Fruit fly (Drosophila melanogaster) whole organism, adult: ENCODE data around the gene Tgi.

Source experiments
- CG11617 ChIP-seq: fragments of 200-800 bp; sonication (Bioruptor generic); optimal IDR thresholded peaks from 2 replicates; lab custom pipeline; 2017; ENCODE audit warnings: mild to moderate bottlenecking, missing biosample characterization, missing genetic modification reagents, missing genetic modification characterization
- CG12768 ChIP-seq: fragments of 200-800 bp; sonication (Bioruptor generic); optimal IDR thresholded peaks from 2 replicates; lab custom pipeline; 2017; ENCODE audit warnings: missing biosample characterization, missing genetic modification characterization, mild to moderate bottlenecking, moderate library complexity, missing genetic modification reagents
- CG14711 ChIP-seq: fragments of 200-800 bp; sonication (Bioruptor generic); optimal IDR thresholded peaks from 2 replicates; lab custom pipeline; 2018; ENCODE audit warnings: missing biosample characterization, mild to moderate bottlenecking, missing genetic modification characterization, moderate library complexity
- CG1620 ChIP-seq: fragments of 200-800 bp; sonication (Bioruptor generic); optimal IDR thresholded peaks from 2 replicates; lab custom pipeline; 2016; ENCODE audit warnings: missing biosample characterization, missing genetic modification characterization
- CG33017 ChIP-seq: fragments of 200-800 bp; sonication (Bioruptor generic); optimal IDR thresholded peaks from 2 replicates; lab custom pipeline; 2018; ENCODE audit warnings: missing biosample characterization, mild to moderate bottlenecking, missing genetic modification characterization, moderate library complexity
- CG5204 ChIP-seq: fragments of 200-800 bp; sonication (Bioruptor generic); optimal IDR thresholded peaks from 2 replicates; lab custom pipeline; 2016; ENCODE audit warnings: missing biosample characterization, missing genetic modification characterization
- CG7045 ChIP-seq: fragments of 200-800 bp; sonication (Bioruptor generic); optimal IDR thresholded peaks from 2 replicates; lab custom pipeline; 2017; ENCODE audit warnings: missing biosample characterization, mild to moderate bottlenecking, missing genetic modification characterization
- CG7101 ChIP-seq: fragments of 200-800 bp; sonication (Bioruptor generic); optimal IDR thresholded peaks from 2 replicates; lab custom pipeline; 2018; ENCODE audit warnings: missing biosample characterization, mild to moderate bottlenecking, missing genetic modification characterization, moderate library complexity
- Clk ChIP-seq: fragments of 200-800 bp; sonication (Bioruptor generic); optimal IDR thresholded peaks from 2 replicates; lab custom pipeline; 2017; ENCODE audit warnings: missing biosample characterization, missing genetic modification characterization
- Crg-1 ChIP-seq: fragments of 200-800 bp; sonication (Bioruptor generic); optimal IDR thresholded peaks from 2 replicates; lab custom pipeline; 2016; ENCODE audit warnings: missing biosample characterization, missing genetic modification characterization
- Hr96 ChIP-seq: fragments of 200-800 bp; sonication (Bioruptor generic); optimal IDR thresholded peaks from 2 replicates; lab custom pipeline; 2016; ENCODE audit warnings: missing biosample characterization, missing genetic modification characterization
- Mnt ChIP-seq: fragments of 200-800 bp; sonication (Bioruptor generic); optimal IDR thresholded peaks from 2 replicates; lab custom pipeline; 2016; ENCODE audit warnings: missing biosample characterization, mild to moderate bottlenecking, missing genetic modification characterization
- bab1 ChIP-seq: fragments of 200-800 bp; sonication (Bioruptor generic); optimal IDR thresholded peaks from 3 replicates; lab custom pipeline; 2019; ENCODE audit warnings: missing biosample characterization, mild to moderate bottlenecking, missing genetic modification characterization, moderate library complexity
- cic ChIP-seq: fragments of 200-800 bp; sonication (Bioruptor generic); optimal IDR thresholded peaks from 2 replicates; lab custom pipeline; 2017; ENCODE audit warnings: missing biosample characterization, mild to moderate bottlenecking, missing genetic modification characterization, moderate library complexity
- cnc ChIP-seq, 2 experiments: fragments of >200 bp; optimal IDR thresholded peaks; 2 replicates each; lab custom pipeline; 2017
- kay ChIP-seq: fragments of 200-800 bp; sonication (Bioruptor generic); peaks from one replicate; lab custom pipeline; 2016; ENCODE audit warnings: missing biosample characterization, missing genetic modification characterization, borderline replicate concordance
- ovo ChIP-seq: fragments of 200-800 bp; sonication (Bioruptor generic); optimal IDR thresholded peaks from 2 replicates; lab custom pipeline; 2016; ENCODE audit warnings: missing biosample characterization, missing genetic modification characterization
- pad ChIP-seq: fragments of 200-800 bp; sonication (Bioruptor generic); optimal IDR thresholded peaks from 3 replicates; lab custom pipeline; 2017; ENCODE audit warnings: missing biosample characterization, missing genetic modification characterization, mild to moderate bottlenecking, moderate library complexity, missing genetic modification reagents
- tj ChIP-seq: fragments of 200-800 bp; sonication (Bioruptor generic); optimal IDR thresholded peaks from 3 replicates; lab custom pipeline; 2017; ENCODE audit warnings: missing biosample characterization, mild to moderate bottlenecking, missing genetic modification characterization, moderate library complexity
- toe ChIP-seq: fragments of 200-800 bp; sonication (Bioruptor generic); optimal IDR thresholded peaks from 2 replicates; lab custom pipeline; 2016; ENCODE audit warnings: missing biosample characterization, missing genetic modification characterization

Gene Tgi

DNA sequence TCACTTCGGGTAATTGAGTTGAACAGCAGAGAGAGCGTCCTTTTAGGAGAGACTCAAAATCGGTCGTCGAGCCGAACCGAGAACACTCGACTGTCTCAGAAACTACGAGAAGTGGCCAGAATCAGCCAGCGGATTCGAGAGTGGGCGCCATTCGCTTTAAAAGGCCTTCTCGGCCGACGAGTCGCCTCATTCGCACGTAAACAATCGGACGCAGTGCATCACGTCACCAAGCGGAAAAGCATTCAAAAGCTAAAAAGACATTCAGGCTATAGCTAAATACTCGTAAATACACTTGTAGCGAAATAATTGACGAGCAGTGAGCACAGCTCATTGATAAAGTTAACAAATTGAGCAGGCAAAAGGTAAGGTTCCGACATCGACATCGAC is 6.4 kb upstream of the Tgi start:
- TF ChIP-seq ovo (GFP tag; lab: Kevin White, UChicago) (no peak), kay (GFP tag; lab: Kevin White, UChicago) (no peak), toe (GFP tag; lab: Kevin White, UChicago) (no peak), CG7101 (tag; lab: Kevin White, UChicago) (peak; percentile 21), bab1 (GFP tag; lab: Kevin White, UChicago) (peak; percentile 19), Mnt (GFP tag; lab: Kevin White, UChicago) (peak; percentile 37), cic (peak; percentile 94), CG7045 (no peak), CG33017 (tag; lab: Kevin White, UChicago) (no peak), CG5204 (no peak), CG11617 (peak; percentile 7), Hr96 (GFP tag; lab: Kevin White, UChicago) (peak; percentile 21)

DNA sequence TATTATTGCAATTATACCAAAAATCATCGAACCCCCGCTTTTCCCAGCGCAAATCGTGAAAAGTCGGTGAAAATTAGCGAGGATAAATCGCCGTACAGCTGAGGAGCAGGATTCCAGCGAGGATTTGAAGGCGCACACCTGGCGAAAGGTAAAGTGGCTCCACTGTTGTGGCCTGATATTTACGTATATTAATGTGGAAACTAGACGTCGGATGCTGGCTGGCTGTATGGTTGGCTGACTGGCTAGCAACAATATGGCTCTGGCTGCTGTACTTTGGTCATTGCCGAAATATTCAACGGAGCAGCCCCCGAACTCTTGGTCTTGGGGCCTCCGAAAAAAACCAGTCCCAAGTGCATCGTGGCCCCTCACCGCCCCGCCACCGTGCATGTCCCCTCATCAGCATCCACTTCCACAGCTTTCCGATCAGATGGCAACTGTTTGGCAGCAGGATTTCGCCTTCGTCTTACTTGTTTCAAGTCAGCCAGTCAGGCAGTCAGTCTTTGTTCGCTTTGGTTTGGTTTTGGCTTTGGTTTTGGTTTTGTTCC is 335 bp downstream of the Tgi start:
- TF ChIP-seq CG33017 (tag; lab: Kevin White, UChicago) (no peak), CG11617 (no peak), CG12768 (no peak), cnc (optimal IDR thresholded peaks at IDR 0.05; lab: Kevin White, UChicago) (no peak), Hr96 (GFP tag; lab: Kevin White, UChicago) (no peak), ovo (GFP tag; lab: Kevin White, UChicago) (no peak), Mnt (GFP tag; lab: Kevin White, UChicago) (no peak), tj (GFP tag; lab: Kevin White, UChicago) (no peak), Crg-1 (GFP tag; lab: Kevin White, UChicago) (no peak), cic (no peak), CG1620 (GFP tag; lab: Kevin White, UChicago) (no peak), CG7101 (tag; lab: Kevin White, UChicago) (no peak), bab1 (GFP tag; lab: Kevin White, UChicago) (no peak)

- TF ChIP-seq CG12768 (no peak), CG1620 (GFP tag; lab: Kevin White, UChicago) (no peak), cic (no peak)
Observed at dm6 chr3L:13488129-13488876, 1.7 kb downstream of the Tgi start.

- TF ChIP-seq CG1620 (GFP tag; lab: Kevin White, UChicago) (no peak), CG7101 (tag; lab: Kevin White, UChicago) (no peak), tj (GFP tag; lab: Kevin White, UChicago) (peak; percentile 47)
Observed at dm6 chr3L:13489193-13489752, 2.7 kb downstream of the Tgi start.

DNA sequence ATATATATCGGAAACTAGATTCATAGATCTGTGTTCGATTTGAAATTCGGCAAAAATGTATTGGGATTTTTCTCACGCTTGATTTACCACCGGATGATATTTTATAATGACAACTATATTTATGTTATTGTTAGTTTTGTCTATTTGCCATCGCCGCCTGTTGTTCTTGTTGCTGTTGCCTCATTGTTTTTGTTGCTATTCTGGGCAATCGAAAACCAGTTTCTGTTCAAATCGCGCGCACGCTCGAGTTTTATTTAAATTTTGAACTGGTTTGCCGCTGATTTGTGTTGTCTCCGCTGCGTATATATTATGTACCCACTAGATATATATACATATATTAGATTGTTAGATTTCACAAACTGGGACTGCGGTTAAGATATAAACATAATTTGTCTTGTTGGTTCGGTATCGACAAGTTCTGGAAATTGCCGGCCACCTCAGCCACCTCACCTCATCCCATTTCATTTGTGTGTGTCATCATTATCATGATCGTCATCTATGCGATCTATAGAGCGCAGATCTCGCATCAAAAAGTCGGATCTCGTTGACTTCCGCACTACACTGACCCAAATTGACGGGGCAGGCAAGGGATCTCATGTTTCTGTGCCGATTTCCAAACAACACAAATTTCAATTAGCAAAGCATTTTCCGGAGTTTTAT is 4.2 kb downstream of the Tgi start:
- TF ChIP-seq tj (GFP tag; lab: Kevin White, UChicago) (peak; percentile 36), pad (GFP tag; lab: Kevin White, UChicago) (no peak)

dm6 chr3L:13494363-13495015 is 7.9 kb downstream of the Tgi start:
- TF ChIP-seq kay (GFP tag; lab: Kevin White, UChicago), result no peak
- no peak for TF ChIP-seq CG1620 (GFP tag; lab: Kevin White, UChicago)
- TF ChIP-seq CG11617, result no peak
- TF ChIP-seq Hr96 (GFP tag; lab: Kevin White, UChicago), result no peak
- no peak for TF ChIP-seq CG12768
- TF ChIP-seq tj (GFP tag; lab: Kevin White, UChicago), result peak; percentile 53
- peak; percentile 37 for TF ChIP-seq bab1 (GFP tag; lab: Kevin White, UChicago)
- TF ChIP-seq CG14711, result no peak
- TF ChIP-seq Crg-1 (GFP tag; lab: Kevin White, UChicago), result no peak
- no peak for TF ChIP-seq CG7045
- TF ChIP-seq CG5204, result no peak
- no peak for TF ChIP-seq ovo (GFP tag; lab: Kevin White, UChicago)
- no peak for TF ChIP-seq Clk
- TF ChIP-seq toe (GFP tag; lab: Kevin White, UChicago), result no peak
- TF ChIP-seq CG33017 (tag; lab: Kevin White, UChicago), result no peak
- no peak for TF ChIP-seq pad (GFP tag; lab: Kevin White, UChicago)
- no peak for TF ChIP-seq Mnt (GFP tag; lab: Kevin White, UChicago)
